Fruit fly (Drosophila melanogaster) whole organism, embryonic: ENCODE data around the gene Or7a.

Experiments
- Atf-2 ChIP-seq: fragments of 200-800 bp; sonication (Bioruptor generic); optimal IDR thresholded peaks from 2 replicates; lab custom pipeline; 2016; ENCODE audit warnings: missing biosample characterization, missing genetic modification characterization
- CG10565 ChIP-seq: fragments of 200-800 bp; sonication (Bioruptor generic); optimal IDR thresholded peaks from 3 replicates; lab custom pipeline; 2016; ENCODE audit warnings: missing biosample characterization, mild to moderate bottlenecking, missing genetic modification characterization
- CG11723 ChIP-seq: fragments of 200-800 bp; sonication (Bioruptor generic); optimal IDR thresholded peaks from 2 replicates; lab custom pipeline; 2017; ENCODE audit warnings: missing biosample characterization, mild to moderate bottlenecking, missing genetic modification characterization
- CG12391 ChIP-seq: fragments of 200-800 bp; sonication (Bioruptor generic); optimal IDR thresholded peaks from 3 replicates; lab custom pipeline; 2018; ENCODE audit warnings: missing biosample characterization, mild to moderate bottlenecking, missing genetic modification characterization, moderate library complexity
- CG13775 ChIP-seq: fragments of 200-800 bp; sonication (Bioruptor generic); optimal IDR thresholded peaks from 3 replicates; lab custom pipeline; 2017; ENCODE audit warnings: missing biosample characterization, mild to moderate bottlenecking, missing genetic modification characterization
- CG14965 ChIP-seq: fragments of 200-800 bp; sonication (Bioruptor generic); optimal IDR thresholded peaks from 2 replicates; lab custom pipeline; 2016; ENCODE audit warnings: missing biosample characterization, missing genetic modification characterization, borderline replicate concordance
- CG1529 ChIP-seq: fragments of 200-800 bp; sonication (Bioruptor generic); optimal IDR thresholded peaks from 3 replicates; lab custom pipeline; 2018; ENCODE audit warnings: missing biosample characterization, missing genetic modification characterization
- CG17385 ChIP-seq: fragments of 200-800 bp; sonication (Bioruptor generic); optimal IDR thresholded peaks from 3 replicates; lab custom pipeline; 2018; ENCODE audit warnings: missing biosample characterization, mild to moderate bottlenecking, missing genetic modification characterization
- CG18619 ChIP-seq: fragments of 200-800 bp; sonication (Bioruptor generic); optimal IDR thresholded peaks from 3 replicates; lab custom pipeline; 2017; ENCODE audit warnings: missing biosample characterization, mild to moderate bottlenecking, missing genetic modification characterization
- CG2202 ChIP-seq: fragments of 200-800 bp; sonication (Bioruptor generic); optimal IDR thresholded peaks from 2 replicates; lab custom pipeline; 2018; ENCODE audit warnings: missing biosample characterization, mild to moderate bottlenecking, missing genetic modification characterization
- CG30403 ChIP-seq: fragments of 200-800 bp; sonication (Bioruptor generic); optimal IDR thresholded peaks from 3 replicates; lab custom pipeline; 2016; ENCODE audit warnings: missing biosample characterization, missing genetic modification characterization
- CG32767 ChIP-seq: fragments of 200-800 bp; sonication (Bioruptor generic); IDR thresholded peaks from 2 replicates; pipeline ENCODE4 v1.3.6; 2022; ENCODE audit warnings: missing biosample characterization, missing genetic modification characterization
- CG33557 ChIP-seq: fragments of 200-800 bp; sonication (Bioruptor generic); optimal IDR thresholded peaks from 2 replicates; lab custom pipeline; 2019; ENCODE audit warnings: missing biosample characterization, mild to moderate bottlenecking, missing genetic modification characterization, moderate library complexity
- CG3726 ChIP-seq: fragments of 200-800 bp; sonication (Bioruptor generic); IDR thresholded peaks from 3 replicates; pipeline ENCODE4, ENCODE4 v1.3.6; 2022; ENCODE audit warnings: missing biosample characterization, missing genetic modification characterization
- CG42726 ChIP-seq: fragments of 200-800 bp; sonication (Bioruptor generic); IDR thresholded peaks from 2 replicates; pipeline ENCODE4 v1.3.6; 2022; ENCODE audit warnings: missing biosample characterization, missing genetic modification characterization; ENCODE audit not compliant: partially characterized antibody
- CG5180 ChIP-seq: fragments of 200-800 bp; sonication (Bioruptor generic); optimal IDR thresholded peaks from 3 replicates; lab custom pipeline; 2017; ENCODE audit warnings: missing biosample characterization, missing genetic modification characterization, mild to moderate bottlenecking, moderate library complexity, missing genetic modification reagents
- CG8478 ChIP-seq: fragments of >200 bp; optimal IDR thresholded peaks from 2 replicates; lab custom pipeline; 2018
- CG8765 ChIP-seq: fragments of 200-800 bp; sonication (Bioruptor generic); IDR thresholded peaks from 2 replicates; pipeline ENCODE4 v1.3.6; 2022; ENCODE audit warnings: missing biosample characterization, missing genetic modification characterization
- CG9215 ChIP-seq: fragments of 200-800 bp; sonication (Bioruptor generic); IDR thresholded peaks from 2 replicates; pipeline ENCODE4 v1.3.6; 2022; ENCODE audit warnings: missing biosample characterization, missing genetic modification characterization
- CoRest ChIP-seq: fragments of 200-800 bp; sonication (Bioruptor generic); optimal IDR thresholded peaks from 3 replicates; lab custom pipeline; 2018; ENCODE audit warnings: missing biosample characterization, mild to moderate bottlenecking, missing genetic modification characterization, moderate library complexity
- CrebB ChIP-seq: fragments of 200-800 bp; sonication (Bioruptor generic); optimal IDR thresholded peaks from 3 replicates; lab custom pipeline; 2018; ENCODE audit warnings: missing biosample characterization, mild to moderate bottlenecking, missing genetic modification characterization
- D19B ChIP-seq: fragments of 200-800 bp; sonication (Bioruptor generic); optimal IDR thresholded peaks from 2 replicates; lab custom pipeline; 2017; ENCODE audit warnings: missing biosample characterization, mild to moderate bottlenecking, missing genetic modification characterization
- E2f1 ChIP-seq: fragments of 200-800 bp; sonication (Bioruptor generic); IDR thresholded peaks from 2 replicates; pipeline ENCODE4 v1.3.6; 2022; ENCODE audit warnings: missing biosample characterization, missing genetic modification characterization
- Ets97D ChIP-seq: fragments of 200-800 bp; sonication (Bioruptor generic); optimal IDR thresholded peaks from 3 replicates; lab custom pipeline; 2016; ENCODE audit warnings: missing biosample characterization, missing genetic modification characterization
- Gsc ChIP-seq: fragments of 200-800 bp; sonication (Bioruptor generic); IDR thresholded peaks from 2 replicates; pipeline ENCODE4 v1.3.6; 2022; ENCODE audit warnings: missing biosample characterization, missing genetic modification characterization
- Hr51 ChIP-seq, 2 experiments: fragments of 200-800 bp; sonication (Bioruptor generic); optimal IDR thresholded peaks; 2 replicates in 1 of 2; 3 replicates in 1 of 2; lab custom pipeline; 2016 to 2018; ENCODE audit warnings: missing biosample characterization in 2 of 2, missing genetic modification characterization in 2 of 2, mild to moderate bottlenecking in 1 of 2, moderate library complexity in 1 of 2
- Lhr ChIP-seq: fragments of 200-800 bp; sonication (Bioruptor generic); optimal IDR thresholded peaks from 3 replicates; lab custom pipeline; 2017; ENCODE audit warnings: mild to moderate bottlenecking, missing biosample characterization, missing genetic modification reagents, missing genetic modification characterization
- NC2β ChIP-seq: fragments of 200-800 bp; sonication (Bioruptor generic); optimal IDR thresholded peaks from 2 replicates; lab custom pipeline; 2016; ENCODE audit warnings: missing biosample characterization, missing genetic modification characterization
- Vsx1 ChIP-seq: fragments of 200-800 bp; sonication (Bioruptor generic); optimal IDR thresholded peaks from 2 replicates; lab custom pipeline; 2017; ENCODE audit warnings: missing biosample characterization, mild to moderate bottlenecking, missing genetic modification characterization, missing genetic modification reagents
- ap ChIP-seq: fragments of 200-800 bp; sonication (Bioruptor generic); IDR thresholded peaks from 2 replicates; pipeline ENCODE4 v1.3.6; 2022; ENCODE audit warnings: missing biosample characterization, missing genetic modification characterization
- ase ChIP-seq: fragments of 200-800 bp; sonication (Bioruptor generic); IDR thresholded peaks from 3 replicates; pipeline ENCODE4 v1.3.6; 2022; ENCODE audit warnings: missing biosample characterization, missing genetic modification characterization
- az2 ChIP-seq: fragments of 200-800 bp; sonication (Bioruptor generic); optimal IDR thresholded peaks from 3 replicates; lab custom pipeline; 2016; ENCODE audit warnings: missing biosample characterization, missing genetic modification characterization
- cato ChIP-seq: fragments of 200-800 bp; sonication (Bioruptor generic); optimal IDR thresholded peaks from 2 replicates; lab custom pipeline; 2016; ENCODE audit warnings: missing biosample characterization, missing genetic modification characterization, borderline replicate concordance
- ci ChIP-seq: fragments of 200-800 bp; sonication (Bioruptor generic); IDR thresholded peaks from 3 replicates; pipeline ENCODE4 v1.3.6; 2022; ENCODE audit warnings: missing biosample characterization, missing genetic modification characterization
- corto ChIP-seq: fragments of 200-800 bp; sonication (Bioruptor generic); optimal IDR thresholded peaks from 2 replicates; lab custom pipeline; 2016; ENCODE audit warnings: missing biosample characterization, mild to moderate bottlenecking, missing genetic modification characterization, moderate library complexity
- eve ChIP-seq, 2 experiments: fragments of >200 bp; optimal IDR thresholded peaks; 2 replicates each; lab custom pipeline; 2017; ENCODE audit warnings: missing biosample characterization in 2 of 2, missing genetic modification characterization in 2 of 2
- ftz-f1 ChIP-seq: fragments of 200-800 bp; sonication (Bioruptor generic); optimal IDR thresholded peaks from 2 replicates; lab custom pipeline; 2016; ENCODE audit warnings: missing biosample characterization, missing genetic modification characterization
- grau ChIP-seq: fragments of 200-800 bp; optimal IDR thresholded peaks from 3 replicates; lab custom pipeline; 2019; ENCODE audit warnings: missing biosample characterization, mild to moderate bottlenecking, missing genetic modification characterization, moderate library complexity
- hth ChIP-seq: fragments of >200 bp; optimal IDR thresholded peaks from 2 replicates; lab custom pipeline; 2017; ENCODE audit warnings: inconsistent platforms
- lmd ChIP-seq: fragments of 200-800 bp; sonication (Bioruptor generic); IDR thresholded peaks from 2 replicates; pipeline ENCODE4 v1.3.6; 2022; ENCODE audit warnings: missing biosample characterization, missing genetic modification characterization
- nmo ChIP-seq: fragments of 200-800 bp; sonication (Bioruptor generic); optimal IDR thresholded peaks from 2 replicates; lab custom pipeline; 2018; ENCODE audit warnings: missing biosample characterization, mild to moderate bottlenecking, missing genetic modification characterization, moderate library complexity
- otp ChIP-seq: fragments of 200-800 bp; sonication (Bioruptor generic); IDR thresholded peaks from 3 replicates; pipeline ENCODE4, ENCODE4 v1.3.6; 2022; ENCODE audit warnings: missing biosample characterization, missing genetic modification characterization
- pnt ChIP-seq: fragments of 200-800 bp; sonication (Bioruptor generic); optimal IDR thresholded peaks from 3 replicates; lab custom pipeline; 2016; ENCODE audit warnings: missing biosample characterization, missing genetic modification characterization
- pum ChIP-seq: fragments of 200-800 bp; sonication (Bioruptor generic); optimal IDR thresholded peaks from 2 replicates; lab custom pipeline; 2016; ENCODE audit warnings: missing biosample characterization, missing genetic modification characterization
- row ChIP-seq: fragments of 200-800 bp; sonication (Bioruptor generic); IDR thresholded peaks from 3 replicates; pipeline ENCODE4 v1.3.6; 2022; ENCODE audit warnings: missing biosample characterization, missing genetic modification characterization
- run ChIP-seq: fragments of 200-800 bp; sonication (Bioruptor generic); optimal IDR thresholded peaks from 3 replicates; lab custom pipeline; 2018; ENCODE audit warnings: missing biosample characterization, mild to moderate bottlenecking, missing genetic modification characterization
- sens ChIP-seq: fragments of 200-800 bp; sonication (Bioruptor generic); peaks from one replicate; lab custom pipeline; 2016; ENCODE audit warnings: missing biosample characterization, missing genetic modification characterization
- slou ChIP-seq: fragments of 200-800 bp; sonication (Bioruptor generic); optimal IDR thresholded peaks from 3 replicates; lab custom pipeline; 2016; ENCODE audit warnings: missing biosample characterization, missing genetic modification characterization
- sug ChIP-seq: fragments of 200-800 bp; optimal IDR thresholded peaks from 2 replicates; lab custom pipeline; 2019; ENCODE audit warnings: missing biosample characterization, mild to moderate bottlenecking, missing genetic modification characterization, moderate library complexity
- tna ChIP-seq: fragments of 200-800 bp; sonication (Bioruptor generic); IDR thresholded peaks from 2 replicates; pipeline ENCODE4 v1.3.6; 2022; ENCODE audit warnings: missing biosample characterization, missing genetic modification characterization; ENCODE audit not compliant: partially characterized antibody
- trh ChIP-seq: fragments of 200-800 bp; sonication (Bioruptor generic); optimal IDR thresholded peaks from 2 replicates; lab custom pipeline; 2016; ENCODE audit warnings: missing biosample characterization, missing genetic modification characterization
- twi ChIP-seq: fragments of 200-800 bp; optimal IDR thresholded peaks from 2 replicates; lab custom pipeline; 2019; ENCODE audit warnings: missing biosample characterization, mild to moderate bottlenecking, missing genetic modification characterization, moderate library complexity

Gene Or7a

dm6 chrX:8196157-8196526 lies 30.6 kb upstream of the Or7a start (continued):
- TF ChIP-seq lmd (GFP tag; lab: Robert Waterston, UW) (0 out of 2 replicates have a peak, but pooled peaks have one; percentile 21), CG8765 (GFP tag; lab: Robert Waterston, UW) (no peak), NC2β (GFP tag; lab: Kevin White, UChicago) (no peak), ci (no peak), CG33557 (GFP tag; lab: Kevin White, UChicago) (no peak), Vsx1 (GFP tag; lab: Kevin White, UChicago) (no peak), slou (GFP tag; lab: Kevin White, UChicago) (no peak), corto (GFP tag; lab: Kevin White, UChicago) (no peak), CG5180 (GFP tag; lab: Kevin White, UChicago) (no peak), CG10565 (GFP tag; lab: Kevin White, UChicago) (no peak), CrebB (tag; lab: Kevin White, UChicago) (no peak), Hr51 (GFP tag; optimal IDR thresholded peaks at IDR 0.05; lab: Kevin White, UChicago) (peak in 1 of 2 experiments; percentile 44), cato (GFP tag; lab: Kevin White, UChicago) (no peak), ftz-f1 (GFP tag; lab: Kevin White, UChicago) (no peak), CG42726 (GFP tag; lab: Robert Waterston, UW) (no peak), CG8478 (lab: Kevin White, UChicago) (no peak), CG12391 (tag; lab: Kevin White, UChicago) (peak; percentile 10), CG11723 (GFP tag; lab: Kevin White, UChicago) (peak; percentile 4), ase (GFP tag; lab: Robert Waterston, UW) (no peak), Lhr (GFP tag; lab: Kevin White, UChicago) (no peak), Ets97D (GFP tag; lab: Kevin White, UChicago) (no peak), otp (GFP tag; lab: Robert Waterston, UW) (0 out of 3 replicates have a peak, but pooled peaks have one; percentile 14), CG3726 (GFP tag; lab: Robert Waterston, UW) (no peak), CG18619 (no peak), az2 (peak; percentile 23), Atf-2 (GFP tag; lab: Kevin White, UChicago) (no peak), CG1529 (no peak), CoRest (tag; lab: Kevin White, UChicago) (peak; percentile 42), grau (tag; lab: Kevin White, UChicago) (peak; percentile 39), nmo (GFP tag; lab: Kevin White, UChicago) (peak; percentile 6), sug (no peak), CG14965 (GFP tag; lab: Kevin White, UChicago) (no peak), CG17385 (GFP tag; lab: Kevin White, UChicago) (no peak), E2f1 (GFP tag; lab: Robert Waterston, UW) (no peak), D19B (GFP tag; lab: Kevin White, UChicago) (no peak), twi (tag; lab: Kevin White, UChicago) (no peak), CG2202 (tag; lab: Kevin White, UChicago) (no peak), ap (GFP tag; lab: Robert Waterston, UW) (no peak), hth (no peak), pnt (no peak), sens (GFP tag; lab: Kevin White, UChicago) (peak; percentile 85), tna (GFP tag; lab: Robert Waterston, UW) (no peak), CG32767 (GFP tag; lab: Robert Waterston, UW) (no peak), eve (GFP tag; optimal IDR thresholded peaks at IDR 0.05; lab: Kevin White, UChicago) (peak in 1 of 2 experiments; percentile 81), trh (no peak), CG30403 (GFP tag; lab: Kevin White, UChicago) (peak; percentile 27), row (GFP tag; lab: Robert Waterston, UW) (peak; percentile 43; the same call in 1 of the 3 replicates), pum (GFP tag; lab: Kevin White, UChicago) (no peak), run (no peak), CG9215 (GFP tag; lab: Robert Waterston, UW) (no peak; the same call in 1 of the 2 replicates), CG13775 (GFP tag; lab: Kevin White, UChicago) (peak; percentile 2), Gsc (GFP tag; lab: Robert Waterston, UW) (no peak)
